Fruit fly (Drosophila melanogaster) whole organism, embryonic: ENCODE measurements around the gene CAH4.

Source experiments
- Blimp-1 ChIP-seq: fragments of 200-800 bp; sonication (Bioruptor generic); optimal IDR thresholded peaks from 3 replicates; lab custom pipeline; 2018; ENCODE audit warnings: missing biosample characterization, missing genetic modification characterization, mild to moderate bottlenecking, moderate library complexity, missing genetic modification reagents
- CG11093 ChIP-seq: fragments of 200-800 bp; sonication (Bioruptor generic); IDR thresholded peaks from 3 replicates; pipeline ENCODE4 v1.3.6; 2022; ENCODE audit warnings: missing biosample characterization, missing genetic modification characterization
- CG12219 ChIP-seq: fragments of 200-800 bp; sonication (Bioruptor generic); optimal IDR thresholded peaks from 3 replicates; lab custom pipeline; 2018; ENCODE audit warnings: missing biosample characterization, mild to moderate bottlenecking, missing genetic modification characterization
- CG12744 ChIP-seq: fragments of 200-800 bp; sonication (Bioruptor generic); optimal IDR thresholded peaks from 2 replicates; lab custom pipeline; 2016; ENCODE audit warnings: missing biosample characterization, missing genetic modification characterization
- CG13624 ChIP-seq: fragments of 200-800 bp; sonication (Bioruptor generic); optimal IDR thresholded peaks from 2 replicates; lab custom pipeline; 2016; ENCODE audit warnings: missing biosample characterization, missing genetic modification characterization
- CG15601 ChIP-seq: fragments of 200-800 bp; sonication (Bioruptor generic); optimal IDR thresholded peaks from 3 replicates; lab custom pipeline; 2019; ENCODE audit warnings: missing biosample characterization, mild to moderate bottlenecking, missing genetic modification characterization, moderate library complexity
- CG17359 ChIP-seq: fragments of 200-800 bp; sonication (Bioruptor generic); optimal IDR thresholded peaks from 3 replicates; lab custom pipeline; 2018; ENCODE audit warnings: missing biosample characterization, mild to moderate bottlenecking, missing genetic modification characterization, moderate library complexity
- CG18262 ChIP-seq: fragments of 200-800 bp; optimal IDR thresholded peaks from 3 replicates; lab custom pipeline; 2019; ENCODE audit warnings: missing biosample characterization, mild to moderate bottlenecking, missing genetic modification characterization, moderate library complexity
- CG18619 ChIP-seq: fragments of 200-800 bp; sonication (Bioruptor generic); optimal IDR thresholded peaks from 3 replicates; lab custom pipeline; 2017; ENCODE audit warnings: missing biosample characterization, mild to moderate bottlenecking, missing genetic modification characterization
- CG2129 ChIP-seq: fragments of 200-800 bp; sonication (Bioruptor generic); IDR thresholded peaks from 2 replicates; pipeline ENCODE4 v1.3.6; 2022; ENCODE audit warnings: missing biosample characterization, missing genetic modification characterization; ENCODE audit not compliant: partially characterized antibody
- CG3847 ChIP-seq: fragments of 200-800 bp; sonication (Bioruptor generic); IDR thresholded peaks from 2 replicates; pipeline ENCODE4 v1.3.6; 2022; ENCODE audit warnings: missing biosample characterization, missing genetic modification characterization
- CG43689 ChIP-seq: fragments of 200-800 bp; sonication (Bioruptor generic); IDR thresholded peaks from 2 replicates; pipeline ENCODE4 v1.3.6; 2022; ENCODE audit warnings: missing biosample characterization, missing genetic modification characterization
- CG6683 ChIP-seq: fragments of 200-800 bp; sonication (Bioruptor generic); optimal IDR thresholded peaks from 2 replicates; lab custom pipeline; 2017; ENCODE audit warnings: missing biosample characterization, mild to moderate bottlenecking, missing genetic modification characterization, missing genetic modification reagents
- Camta ChIP-seq: fragments of 200-800 bp; sonication (Bioruptor generic); optimal IDR thresholded peaks from 2 replicates; lab custom pipeline; 2016; ENCODE audit warnings: missing biosample characterization, missing genetic modification characterization
- CoRest ChIP-seq: fragments of 200-800 bp; sonication (Bioruptor generic); optimal IDR thresholded peaks from 3 replicates; lab custom pipeline; 2018; ENCODE audit warnings: missing biosample characterization, mild to moderate bottlenecking, missing genetic modification characterization, moderate library complexity
- CrebB ChIP-seq: fragments of 200-800 bp; sonication (Bioruptor generic); optimal IDR thresholded peaks from 3 replicates; lab custom pipeline; 2018; ENCODE audit warnings: missing biosample characterization, mild to moderate bottlenecking, missing genetic modification characterization
- D19B ChIP-seq: fragments of 200-800 bp; sonication (Bioruptor generic); optimal IDR thresholded peaks from 2 replicates; lab custom pipeline; 2017; ENCODE audit warnings: missing biosample characterization, mild to moderate bottlenecking, missing genetic modification characterization
- Fer1 ChIP-seq: fragments of 200-800 bp; sonication (Bioruptor generic); optimal IDR thresholded peaks from 2 replicates; lab custom pipeline; 2017; ENCODE audit warnings: missing biosample characterization, mild to moderate bottlenecking, missing genetic modification characterization
- Fer3 ChIP-seq: fragments of 200-800 bp; sonication (Bioruptor generic); optimal IDR thresholded peaks from 2 replicates; lab custom pipeline; 2018; ENCODE audit warnings: missing biosample characterization, mild to moderate bottlenecking, missing genetic modification characterization, moderate library complexity
- Hey ChIP-seq: fragments of 200-800 bp; sonication (Bioruptor generic); optimal IDR thresholded peaks from 3 replicates; lab custom pipeline; 2018; ENCODE audit warnings: missing biosample characterization, mild to moderate bottlenecking, missing genetic modification characterization
- HmgD ChIP-seq: fragments of 200-800 bp; sonication (Bioruptor generic); optimal IDR thresholded peaks from 3 replicates; lab custom pipeline; 2016; ENCODE audit warnings: missing biosample characterization, missing genetic modification characterization
- Jarid2 ChIP-seq: fragments of 200-800 bp; sonication (Bioruptor generic); optimal IDR thresholded peaks from 3 replicates; lab custom pipeline; 2017; ENCODE audit warnings: mild to moderate bottlenecking, missing biosample characterization, missing genetic modification reagents, missing genetic modification characterization
- Lpt ChIP-seq: fragments of >200 bp; optimal IDR thresholded peaks from 2 replicates; lab custom pipeline; 2018; ENCODE audit warnings: missing biosample characterization, missing genetic modification characterization
- Mad ChIP-seq: fragments of 200-800 bp; sonication (Bioruptor generic); optimal IDR thresholded peaks from 2 replicates; lab custom pipeline; 2016; ENCODE audit warnings: missing biosample characterization, missing genetic modification characterization
- Meics ChIP-seq: fragments of 200-800 bp; sonication (Bioruptor generic); optimal IDR thresholded peaks from 2 replicates; lab custom pipeline; 2017; ENCODE audit warnings: missing biosample characterization, mild to moderate bottlenecking, missing genetic modification characterization
- NC2α ChIP-seq: fragments of 200-800 bp; sonication (Bioruptor generic); optimal IDR thresholded peaks from 2 replicates; lab custom pipeline; 2016; ENCODE audit warnings: missing biosample characterization, missing genetic modification characterization
- NFAT ChIP-seq: fragments of 200-800 bp; sonication (Bioruptor generic); IDR thresholded peaks from 2 replicates; pipeline ENCODE4 v1.3.6; 2022; ENCODE audit warnings: missing biosample characterization, missing genetic modification characterization
- Poxn ChIP-seq: fragments of 200-800 bp; sonication (Bioruptor generic); IDR thresholded peaks from 2 replicates; pipeline ENCODE4 v1.3.6; 2022; ENCODE audit warnings: missing biosample characterization, missing genetic modification characterization
- Scr ChIP-seq: fragments of 200-800 bp; sonication (Bioruptor generic); IDR thresholded peaks from 2 replicates; pipeline ENCODE4 v1.3.6; 2022; ENCODE audit warnings: missing biosample characterization, missing genetic modification characterization; ENCODE audit not compliant: partially characterized antibody
- Sry-β ChIP-seq: fragments of 200-800 bp; sonication (Bioruptor generic); optimal IDR thresholded peaks from 2 replicates; lab custom pipeline; 2018; ENCODE audit warnings: missing biosample characterization, mild to moderate bottlenecking, missing genetic modification characterization, moderate library complexity
- Tbp ChIP-seq: fragments of >200 bp; optimal IDR thresholded peaks from 2 replicates; lab custom pipeline; 2018; ENCODE audit warnings: missing biosample characterization, missing genetic modification characterization
- cad ChIP-seq: fragments of >200 bp; optimal IDR thresholded peaks from 2 replicates; lab custom pipeline; 2017; ENCODE audit warnings: missing biosample characterization, missing genetic modification characterization
- eve ChIP-seq, 2 experiments: fragments of >200 bp; optimal IDR thresholded peaks; 2 replicates each; lab custom pipeline; 2017; ENCODE audit warnings: missing biosample characterization in 2 of 2, missing genetic modification characterization in 2 of 2
- gce ChIP-seq: fragments of 200-800 bp; sonication (Bioruptor generic); IDR thresholded peaks from 3 replicates; pipeline ENCODE4 v1.3.6; 2022; ENCODE audit warnings: missing biosample characterization, missing genetic modification characterization
- gsb ChIP-seq: fragments of 200-800 bp; sonication (Bioruptor generic); IDR thresholded peaks from 2 replicates; pipeline ENCODE4 v1.3.6; 2022; ENCODE audit warnings: missing biosample characterization, missing genetic modification characterization
- gsb-n ChIP-seq: fragments of 200-800 bp; sonication (Bioruptor generic); optimal IDR thresholded peaks from 3 replicates; lab custom pipeline; 2018; ENCODE audit warnings: missing biosample characterization, mild to moderate bottlenecking, missing genetic modification characterization
- hbn ChIP-seq: fragments of 200-800 bp; sonication (Bioruptor generic); IDR thresholded peaks from 2 replicates; pipeline ENCODE4 v1.3.6; 2022; ENCODE audit warnings: missing biosample characterization, missing genetic modification characterization; ENCODE audit not compliant: partially characterized antibody
- jigr1 ChIP-seq: fragments of 200-800 bp; sonication (Bioruptor generic); IDR thresholded peaks from 3 replicates; pipeline ENCODE4 v1.3.6; 2022; ENCODE audit warnings: missing biosample characterization, missing genetic modification characterization
- knrl ChIP-seq: fragments of 200-800 bp; sonication (Bioruptor generic); IDR thresholded peaks from 3 replicates; pipeline ENCODE4 v1.3.6; 2022; ENCODE audit warnings: missing biosample characterization, missing genetic modification characterization; ENCODE audit not compliant: partially characterized antibody
- lilli ChIP-seq: fragments of 200-800 bp; sonication (Bioruptor generic); optimal IDR thresholded peaks from 3 replicates; lab custom pipeline; 2016; ENCODE audit warnings: missing biosample characterization, missing genetic modification characterization
- mirr ChIP-seq: fragments of 200-800 bp; sonication (Bioruptor generic); optimal IDR thresholded peaks from 3 replicates; lab custom pipeline; 2018; ENCODE audit warnings: missing biosample characterization, mild to moderate bottlenecking, missing genetic modification characterization
- nerfin-1 ChIP-seq: fragments of 200-800 bp; sonication (Bioruptor generic); optimal IDR thresholded peaks from 3 replicates; lab custom pipeline; 2019; ENCODE audit warnings: missing biosample characterization, mild to moderate bottlenecking, missing genetic modification characterization, moderate library complexity
- odd ChIP-seq: fragments of 200-800 bp; sonication (Bioruptor generic); optimal IDR thresholded peaks from 2 replicates; lab custom pipeline; 2017; ENCODE audit warnings: missing biosample characterization, mild to moderate bottlenecking, missing genetic modification characterization
- onecut ChIP-seq: fragments of 200-800 bp; sonication (Bioruptor generic); IDR thresholded peaks from 2 replicates; pipeline ENCODE4 v1.3.6; 2022; ENCODE audit warnings: missing biosample characterization, missing genetic modification characterization
- repo ChIP-seq: fragments of 200-800 bp; sonication (Bioruptor generic); optimal IDR thresholded peaks from 2 replicates; lab custom pipeline; 2016; ENCODE audit warnings: missing biosample characterization, missing genetic modification characterization
- salm ChIP-seq: fragments of 200-800 bp; sonication (Bioruptor generic); optimal IDR thresholded peaks from 2 replicates; lab custom pipeline; 2018; ENCODE audit warnings: missing biosample characterization, mild to moderate bottlenecking, missing genetic modification characterization
- sens ChIP-seq: fragments of 200-800 bp; sonication (Bioruptor generic); peaks from one replicate; lab custom pipeline; 2016; ENCODE audit warnings: missing biosample characterization, missing genetic modification characterization
- sens-2 ChIP-seq: fragments of 200-800 bp; sonication (Bioruptor generic); IDR thresholded peaks from 2 replicates; pipeline ENCODE4 v1.3.6; 2022; ENCODE audit warnings: missing biosample characterization, missing genetic modification characterization
- tup ChIP-seq: fragments of 200-800 bp; sonication (Bioruptor generic); optimal IDR thresholded peaks from 2 replicates; lab custom pipeline; 2016; ENCODE audit warnings: missing biosample characterization, mild to moderate bottlenecking, missing genetic modification characterization, moderate library complexity

The CAH4 gene

dm6 chr3R:24810844-24811625 lies 46.3 kb downstream of the CAH4 start (continued):
- TF ChIP-seq sens (GFP tag; lab: Kevin White, UChicago), result peak; percentile 97
- TF ChIP-seq sens-2 (GFP tag; lab: Robert Waterston, UW), result peak; percentile 71; the same call in 1 of the 2 replicates
- no peak for TF ChIP-seq knrl (GFP tag; lab: Robert Waterston, UW)
- peak; percentile 85 for TF ChIP-seq salm (tag; lab: Kevin White, UChicago)
- peak; percentile 73 for TF ChIP-seq onecut
- peak; percentile 75; the same call in 1 of the 3 replicates for TF ChIP-seq gce
- TF ChIP-seq Hey, result peak; percentile 59
- peak; percentile 25 for TF ChIP-seq NC2α
- TF ChIP-seq CG12744 (GFP tag; lab: Kevin White, UChicago), result peak; percentile 82
- TF ChIP-seq Lpt, result no peak
- TF ChIP-seq Tbp, result no peak
- TF ChIP-seq lilli, result peak; percentile 92
- TF ChIP-seq NFAT (GFP tag; lab: Robert Waterston, UW), result peak; percentile 90
- TF ChIP-seq cad (GFP tag; lab: Kevin White, UChicago), result no peak
- peak; percentile 81 for TF ChIP-seq CG43689 (GFP tag; lab: Robert Waterston, UW)
- TF ChIP-seq repo (GFP tag; lab: Kevin White, UChicago), result peak; percentile 78
- TF ChIP-seq CG11093 (GFP tag; lab: Robert Waterston, UW), result peak; percentile 80
- TF ChIP-seq CG18262 (tag; lab: Kevin White, UChicago), result peak; percentile 81
- TF ChIP-seq CG18619 (GFP tag; lab: Kevin White, UChicago), result peak; percentile 86
- TF ChIP-seq CrebB (tag; lab: Kevin White, UChicago), result peak; percentile 87
- peak; percentile 78 for TF ChIP-seq Camta (GFP tag; lab: Kevin White, UChicago)
- TF ChIP-seq tup, result peak; percentile 80
- TF ChIP-seq Scr (GFP tag; lab: Robert Waterston, UW), result no peak
- TF ChIP-seq eve (GFP tag; optimal IDR thresholded peaks at IDR 0.05; lab: Kevin White, UChicago), result no peak
- TF ChIP-seq CG17359 (tag; lab: Kevin White, UChicago), result peak; percentile 93
- no peak for TF ChIP-seq hbn (GFP tag; lab: Robert Waterston, UW)
- peak; percentile 60; the same call in 1 of the 2 replicates for TF ChIP-seq Poxn (GFP tag; lab: Robert Waterston, UW)
- TF ChIP-seq gsb, result peak; percentile 87
- no peak for TF ChIP-seq CG2129
- peak; percentile 87 for TF ChIP-seq CG3847 (GFP tag; lab: Robert Waterston, UW)
- peak; percentile 77 for TF ChIP-seq nerfin-1 (tag; lab: Kevin White, UChicago)
- peak; percentile 92 for TF ChIP-seq CG12219
- peak; percentile 75 for TF ChIP-seq Jarid2
- peak; percentile 91 for TF ChIP-seq CoRest
- TF ChIP-seq gsb-n (tag; lab: Kevin White, UChicago), result peak; percentile 65
- TF ChIP-seq jigr1 (GFP tag; lab: Robert Waterston, UW), result no peak
- TF ChIP-seq Mad (GFP tag; lab: Kevin White, UChicago), result peak; percentile 86
- peak; percentile 90 for TF ChIP-seq Fer3
- TF ChIP-seq D19B, result peak; percentile 73
- peak; percentile 92 for TF ChIP-seq mirr (GFP tag; lab: Kevin White, UChicago)
- peak; percentile 81 for TF ChIP-seq odd
- peak; percentile 88 for TF ChIP-seq Fer1
- TF ChIP-seq CG6683, result peak; percentile 70
- peak; percentile 81 for TF ChIP-seq Blimp-1
- TF ChIP-seq HmgD (GFP tag; lab: Kevin White, UChicago), result peak; percentile 7
- peak; percentile 68 for TF ChIP-seq CG15601 (tag; lab: Kevin White, UChicago)
- peak; percentile 89 for TF ChIP-seq Meics
- peak; percentile 92 for TF ChIP-seq CG13624 (GFP tag; lab: Kevin White, UChicago)
- TF ChIP-seq Sry-β (GFP tag; lab: Kevin White, UChicago), result no peak
